Fruit fly (Drosophila melanogaster) whole organism, embryonic: Measurements from ENCODE around the gene hook.

Source experiments
- Ada2b ChIP-seq: fragments of 200-800 bp; sonication (Bioruptor generic); IDR thresholded peaks from 2 replicates; pipeline ENCODE4 v1.3.6; 2022; ENCODE audit warnings: missing biosample characterization, missing genetic modification characterization
- Adf1 ChIP-seq: fragments of 200-800 bp; sonication (Bioruptor generic); IDR thresholded peaks from 2 replicates; pipeline ENCODE4 v1.3.6; 2022; ENCODE audit warnings: missing biosample characterization, missing genetic modification characterization
- Asciz ChIP-seq: fragments of 200-800 bp; sonication (Bioruptor generic); optimal IDR thresholded peaks from 2 replicates; lab custom pipeline; 2017; ENCODE audit warnings: missing biosample characterization, mild to moderate bottlenecking, missing genetic modification characterization, missing genetic modification reagents
- BtbVII ChIP-seq: fragments of 200-800 bp; sonication (Bioruptor generic); optimal IDR thresholded peaks from 3 replicates; lab custom pipeline; 2017; ENCODE audit warnings: missing biosample characterization, mild to moderate bottlenecking, missing genetic modification characterization
- C15 ChIP-seq: fragments of 200-800 bp; sonication (Bioruptor generic); IDR thresholded peaks from 3 replicates; pipeline ENCODE4 v1.3.6; 2022; ENCODE audit warnings: missing biosample characterization, missing genetic modification characterization
- CG10321 ChIP-seq: fragments of 200-800 bp; sonication (Bioruptor generic); IDR thresholded peaks from 2 replicates; pipeline ENCODE4 v1.3.6; 2022; ENCODE audit warnings: missing biosample characterization, missing genetic modification characterization
- CG10431 ChIP-seq: fragments of 200-800 bp; sonication (Bioruptor generic); optimal IDR thresholded peaks from 3 replicates; lab custom pipeline; 2018; ENCODE audit warnings: missing biosample characterization, mild to moderate bottlenecking, missing genetic modification characterization
- CG12942 ChIP-seq: fragments of 200-800 bp; sonication (Bioruptor generic); optimal IDR thresholded peaks from 3 replicates; lab custom pipeline; 2016; ENCODE audit warnings: missing biosample characterization, missing genetic modification characterization
- CG13296 ChIP-seq: fragments of 200-800 bp; sonication (Bioruptor generic); optimal IDR thresholded peaks from 3 replicates; lab custom pipeline; 2018; ENCODE audit warnings: missing biosample characterization, mild to moderate bottlenecking, missing genetic modification characterization
- CG18599 ChIP-seq: fragments of 200-800 bp; sonication (Bioruptor generic); optimal IDR thresholded peaks from 3 replicates; lab custom pipeline; 2017; ENCODE audit warnings: missing biosample characterization, missing genetic modification characterization, mild to moderate bottlenecking, moderate library complexity, missing genetic modification reagents
- CG2120 ChIP-seq: fragments of 200-800 bp; sonication (Bioruptor generic); optimal IDR thresholded peaks from 3 replicates; lab custom pipeline; 2016; ENCODE audit warnings: missing biosample characterization, missing genetic modification characterization
- CG2199 ChIP-seq: fragments of 200-800 bp; sonication (Bioruptor generic); IDR thresholded peaks from 3 replicates; pipeline ENCODE4 v1.3.6; 2022; ENCODE audit warnings: missing biosample characterization, missing genetic modification characterization
- CG2678 ChIP-seq: fragments of 200-800 bp; sonication (Bioruptor generic); optimal IDR thresholded peaks from 3 replicates; lab custom pipeline; 2019; ENCODE audit warnings: missing biosample characterization, mild to moderate bottlenecking, missing genetic modification characterization, moderate library complexity
- CG2889 ChIP-seq: fragments of 200-800 bp; sonication (Bioruptor generic); IDR thresholded peaks from 3 replicates; pipeline ENCODE4 v1.3.6; 2022; ENCODE audit warnings: missing biosample characterization, missing genetic modification characterization
- CG30020 ChIP-seq: fragments of 200-800 bp; optimal IDR thresholded peaks from 2 replicates; lab custom pipeline; 2019; ENCODE audit warnings: missing biosample characterization, mild to moderate bottlenecking, missing genetic modification characterization, moderate library complexity
- CG31441 ChIP-seq: fragments of 200-800 bp; sonication (Bioruptor generic); IDR thresholded peaks from 2 replicates; pipeline ENCODE4 v1.3.6; 2022; ENCODE audit warnings: missing biosample characterization, missing genetic modification characterization
- CG34376 ChIP-seq: fragments of 200-800 bp; sonication (Bioruptor generic); optimal IDR thresholded peaks from 2 replicates; lab custom pipeline; 2018; ENCODE audit warnings: missing biosample characterization, mild to moderate bottlenecking, missing genetic modification characterization
- CG43689 ChIP-seq: fragments of 200-800 bp; sonication (Bioruptor generic); IDR thresholded peaks from 2 replicates; pipeline ENCODE4 v1.3.6; 2022; ENCODE audit warnings: missing biosample characterization, missing genetic modification characterization
- CG8388 ChIP-seq: fragments of 200-800 bp; sonication (Bioruptor generic); optimal IDR thresholded peaks from 2 replicates; lab custom pipeline; 2019; ENCODE audit warnings: missing biosample characterization, mild to moderate bottlenecking, missing genetic modification characterization, moderate library complexity
- CG8924 ChIP-seq: fragments of 200-800 bp; optimal IDR thresholded peaks from 3 replicates; lab custom pipeline; 2019; ENCODE audit warnings: missing biosample characterization, mild to moderate bottlenecking, missing genetic modification characterization, moderate library complexity
- CG9876 ChIP-seq: fragments of 200-800 bp; sonication (Bioruptor generic); optimal IDR thresholded peaks from 2 replicates; lab custom pipeline; 2016; ENCODE audit warnings: missing biosample characterization, missing genetic modification characterization
- Hmr ChIP-seq: fragments of 200-800 bp; sonication (Bioruptor generic); optimal IDR thresholded peaks from 3 replicates; lab custom pipeline; 2017; ENCODE audit warnings: mild to moderate bottlenecking, missing biosample characterization, missing genetic modification reagents, missing genetic modification characterization
- Mad ChIP-seq: fragments of 200-800 bp; sonication (Bioruptor generic); optimal IDR thresholded peaks from 2 replicates; lab custom pipeline; 2016; ENCODE audit warnings: missing biosample characterization, missing genetic modification characterization
- Max ChIP-seq: fragments of 200-800 bp; sonication (Bioruptor generic); optimal IDR thresholded peaks from 2 replicates; lab custom pipeline; 2016; ENCODE audit warnings: missing biosample characterization, mild to moderate bottlenecking, missing genetic modification characterization
- Mrtf ChIP-seq: fragments of 200-800 bp; sonication (Bioruptor generic); IDR thresholded peaks from 3 replicates; pipeline ENCODE4 v1.3.6; 2022; ENCODE audit warnings: missing biosample characterization, missing genetic modification characterization
- Opbp ChIP-seq: fragments of 200-800 bp; sonication (Bioruptor generic); IDR thresholded peaks from 3 replicates; pipeline ENCODE4 v1.3.6; 2022; ENCODE audit warnings: missing biosample characterization, missing genetic modification characterization; ENCODE audit not compliant: partially characterized antibody
- Optix ChIP-seq: fragments of 200-800 bp; sonication (Bioruptor generic); IDR thresholded peaks from 3 replicates; pipeline ENCODE4 v1.3.6; 2022; ENCODE audit warnings: missing biosample characterization, missing genetic modification characterization
- Pdp1 ChIP-seq, 2 experiments: fragments of 200-800 bp; sonication (Bioruptor generic); optimal IDR thresholded peaks; 3 replicates each; lab custom pipeline; 2016; ENCODE audit warnings: missing biosample characterization in 2 of 2, missing genetic modification characterization in 2 of 2, mild to moderate bottlenecking in 1 of 2, moderate library complexity in 1 of 2
- Rfx ChIP-seq: fragments of 200-800 bp; sonication (Bioruptor generic); IDR thresholded peaks from 2 replicates; pipeline ENCODE4 v1.3.6; 2022; ENCODE audit warnings: missing biosample characterization, missing genetic modification characterization
- Stat92E ChIP-seq, 3 experiments: fragments of >200 bp in 2 of 3; fragments of 200-800 bp in 1 of 3; sonication (Bioruptor generic) in 1 of 3; optimal IDR thresholded peaks; 2 replicates each; lab custom pipeline; 2017 to 2019; ENCODE audit warnings: missing biosample characterization in 3 of 3, missing genetic modification characterization in 3 of 3, mild to moderate bottlenecking in 1 of 3, moderate library complexity in 1 of 3
- ap ChIP-seq: fragments of 200-800 bp; sonication (Bioruptor generic); IDR thresholded peaks from 2 replicates; pipeline ENCODE4 v1.3.6; 2022; ENCODE audit warnings: missing biosample characterization, missing genetic modification characterization
- croc ChIP-seq: fragments of 200-800 bp; sonication (Bioruptor generic); conservative IDR thresholded peaks from 3 replicates; pipeline ENCODE4 v1.3.6; 2022; ENCODE audit warnings: missing biosample characterization, missing genetic modification characterization
- crol ChIP-seq: fragments of 200-800 bp; sonication (Bioruptor generic); IDR thresholded peaks from 2 replicates; pipeline ENCODE4 v1.3.6; 2022; ENCODE audit warnings: missing biosample characterization, missing genetic modification characterization
- fd96Cb ChIP-seq: fragments of 200-800 bp; sonication (Bioruptor generic); optimal IDR thresholded peaks from 2 replicates; lab custom pipeline; 2018; ENCODE audit warnings: missing biosample characterization, mild to moderate bottlenecking, missing genetic modification characterization, moderate library complexity
- grau ChIP-seq: fragments of 200-800 bp; optimal IDR thresholded peaks from 3 replicates; lab custom pipeline; 2019; ENCODE audit warnings: missing biosample characterization, mild to moderate bottlenecking, missing genetic modification characterization, moderate library complexity
- grn ChIP-seq: fragments of 200-800 bp; sonication (Bioruptor generic); optimal IDR thresholded peaks from 3 replicates; lab custom pipeline; 2017; ENCODE audit warnings: missing biosample characterization, missing genetic modification characterization
- ken ChIP-seq: fragments of 200-800 bp; sonication (Bioruptor generic); IDR thresholded peaks from 3 replicates; pipeline ENCODE4 v1.3.6; 2022; ENCODE audit warnings: missing biosample characterization, missing genetic modification characterization
- kni ChIP-seq: fragments of 200-800 bp; sonication (Bioruptor generic); optimal IDR thresholded peaks from 3 replicates; lab custom pipeline; 2017; ENCODE audit warnings: mild to moderate bottlenecking, missing biosample characterization, missing genetic modification reagents, missing genetic modification characterization
- prd ChIP-seq, 3 experiments: fragments of >200 bp in 2 of 3; fragments of 200-800 bp in 1 of 3; sonication (Bioruptor generic) in 1 of 3; optimal IDR thresholded peaks in 2 of 3; IDR thresholded peaks in 1 of 3; 2 replicates in 2 of 3; 3 replicates in 1 of 3; pipeline versions ENCODE4 v1.3.6 to Lab custom; 2017 to 2022; ENCODE audit warnings: missing biosample characterization in 1 of 3, missing genetic modification characterization in 1 of 3
- pum ChIP-seq: fragments of 200-800 bp; sonication (Bioruptor generic); optimal IDR thresholded peaks from 2 replicates; lab custom pipeline; 2016; ENCODE audit warnings: missing biosample characterization, missing genetic modification characterization
- rib ChIP-seq: fragments of 200-800 bp; sonication (Bioruptor generic); IDR thresholded peaks from 2 replicates; pipeline ENCODE4 v1.3.6; 2022; ENCODE audit warnings: missing biosample characterization, missing genetic modification characterization
- row ChIP-seq: fragments of 200-800 bp; sonication (Bioruptor generic); IDR thresholded peaks from 3 replicates; pipeline ENCODE4 v1.3.6; 2022; ENCODE audit warnings: missing biosample characterization, missing genetic modification characterization
- schlank ChIP-seq: fragments of 200-800 bp; sonication (Bioruptor generic); optimal IDR thresholded peaks from 2 replicates; lab custom pipeline; 2018; ENCODE audit warnings: missing biosample characterization, mild to moderate bottlenecking, missing genetic modification characterization
- so ChIP-seq: fragments of 200-800 bp; sonication (Bioruptor generic); IDR thresholded peaks from 3 replicates; pipeline ENCODE4 v1.3.6; 2022; ENCODE audit warnings: missing biosample characterization, missing genetic modification characterization
- unc-4 ChIP-seq: fragments of 200-800 bp; sonication (Bioruptor generic); IDR thresholded peaks from 2 replicates; pipeline ENCODE4 v1.3.6; 2022; ENCODE audit warnings: missing biosample characterization, missing genetic modification characterization; ENCODE audit not compliant: partially characterized antibody
- zen2 ChIP-seq: fragments of 200-800 bp; sonication (Bioruptor generic); IDR thresholded peaks from 3 replicates; pipeline ENCODE4 v1.3.6; 2022; ENCODE audit warnings: missing biosample characterization, missing genetic modification characterization; ENCODE audit not compliant: partially characterized antibody

The hook gene

DNA sequence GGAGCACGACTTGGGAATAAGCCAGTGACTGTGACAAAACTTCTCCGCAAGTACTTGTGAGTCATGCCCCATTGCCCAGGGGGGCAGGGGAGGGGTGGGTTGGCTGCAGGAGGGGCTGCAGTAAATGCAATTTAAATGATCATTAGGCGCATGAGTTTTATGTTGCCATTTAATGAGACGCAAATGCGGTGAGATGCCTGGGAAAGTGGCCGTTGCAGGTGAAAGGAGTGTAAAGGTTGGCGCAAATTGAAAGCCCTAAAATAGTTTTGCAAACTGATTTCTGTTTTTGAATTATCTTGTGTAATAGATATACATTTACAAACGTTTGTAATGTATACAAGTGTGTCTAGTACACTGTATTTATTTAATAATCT lies 47.2 kb downstream of the hook start:
- TF ChIP-seq rib (GFP tag; lab: Robert Waterston, UW), result no peak
- no peak for TF ChIP-seq CG8388 (GFP tag; lab: Kevin White, UChicago)
- no peak for TF ChIP-seq prd (optimal IDR thresholded peaks at IDR 0.05; lab: Kevin White, UChicago)
- TF ChIP-seq prd (GFP tag; IDR thresholded peaks at IDR 0.05; lab: Robert Waterston, UW), result no peak
- peak; percentile 30; the same call in 1 of the 2 replicates for TF ChIP-seq crol (GFP tag; lab: Robert Waterston, UW)
- 0 out of 3 replicates have a peak, but pooled peaks have one; percentile 7 for TF ChIP-seq Opbp (GFP tag; lab: Robert Waterston, UW)

DNA sequence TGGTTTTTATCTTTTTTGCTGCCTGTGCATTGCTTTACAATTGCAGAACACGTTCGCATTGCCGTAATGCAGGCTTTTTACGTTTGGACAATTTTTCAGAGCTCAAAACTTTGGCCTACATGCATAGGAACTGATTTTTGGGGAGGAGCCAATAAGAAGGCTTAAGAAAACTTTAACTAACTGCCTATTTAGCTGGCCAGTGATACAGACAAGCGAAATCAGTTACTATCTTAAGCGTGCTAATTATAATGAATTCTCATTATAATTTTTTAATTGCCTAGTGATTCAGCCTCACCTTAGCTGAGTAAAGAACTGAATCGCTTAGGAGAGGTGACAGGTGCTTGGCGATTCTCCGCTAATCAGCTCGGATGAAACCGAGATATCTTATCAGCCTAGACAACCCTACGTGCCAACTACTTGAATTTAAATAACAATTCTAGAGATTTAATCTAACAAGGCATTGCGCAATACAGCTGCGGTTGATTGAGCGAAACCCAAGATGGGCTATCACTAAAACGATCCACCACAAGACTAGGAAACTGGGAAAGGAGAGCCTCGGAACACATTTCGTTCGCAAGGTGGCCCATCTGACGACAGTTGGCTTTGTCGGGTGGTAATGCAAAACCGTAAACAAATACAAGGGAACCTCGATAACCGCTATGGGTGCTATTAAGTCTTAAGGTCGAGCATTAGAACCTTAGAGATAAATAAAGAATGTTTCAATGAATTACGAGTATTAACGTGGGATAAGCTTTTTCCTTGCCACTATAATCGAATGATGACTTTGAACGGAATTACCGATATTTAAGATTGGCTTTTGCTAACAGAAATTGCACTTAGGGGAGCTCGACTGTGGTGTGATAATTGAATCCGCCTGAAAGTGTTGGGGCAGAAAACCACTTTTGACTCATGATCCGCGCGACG lies 47.8 kb downstream of the hook start:
- peak; percentile 49; the same call in 1 of the 3 replicates for TF ChIP-seq CG2199 (GFP tag; lab: Robert Waterston, UW)
- TF ChIP-seq CG2120 (GFP tag; lab: Kevin White, UChicago), result peak; percentile 36
- TF ChIP-seq CG2889 (GFP tag; lab: Robert Waterston, UW), result no peak
- TF ChIP-seq CG9876 (GFP tag; lab: Kevin White, UChicago), result no peak
- no peak for TF ChIP-seq schlank (tag; lab: Kevin White, UChicago)
- TF ChIP-seq CG13296 (GFP tag; lab: Kevin White, UChicago), result no peak
- TF ChIP-seq fd96Cb (tag; lab: Kevin White, UChicago), result no peak
- 0 out of 3 replicates have a peak, but pooled peaks have one; percentile 24 for TF ChIP-seq ken (GFP tag; lab: Robert Waterston, UW)
- no peak for TF ChIP-seq pum (GFP tag; lab: Kevin White, UChicago)
- no peak for TF ChIP-seq Mad (GFP tag; lab: Kevin White, UChicago)
- no peak for TF ChIP-seq Ada2b (GFP tag; lab: Robert Waterston, UW)
- no peak for TF ChIP-seq so (GFP tag; lab: Robert Waterston, UW)
- no peak for TF ChIP-seq CG12942 (GFP tag; lab: Kevin White, UChicago)
- TF ChIP-seq Hmr (GFP tag; lab: Kevin White, UChicago), result peak; percentile 38
- no peak for TF ChIP-seq Opbp (GFP tag; lab: Robert Waterston, UW)
- TF ChIP-seq crol (GFP tag; lab: Robert Waterston, UW), result no peak
- no peak for TF ChIP-seq Max (GFP tag; lab: Kevin White, UChicago)
- no peak for TF ChIP-seq croc
- TF ChIP-seq grn (GFP tag; lab: Kevin White, UChicago), result peak; percentile 87
- 0 out of 3 replicates have a peak, but pooled peaks have one; percentile 15 for TF ChIP-seq Mrtf (GFP tag; lab: Robert Waterston, UW)
- TF ChIP-seq CG31441 (GFP tag; lab: Robert Waterston, UW), result no peak
- TF ChIP-seq row (GFP tag; lab: Robert Waterston, UW), result 0 out of 3 replicates have a peak, but pooled peaks have one; percentile 14
- TF ChIP-seq Rfx (GFP tag; lab: Robert Waterston, UW), result no peak
- TF ChIP-seq Adf1, result no peak
- no peak for TF ChIP-seq CG43689 (GFP tag; lab: Robert Waterston, UW)
- TF ChIP-seq unc-4 (GFP tag; lab: Robert Waterston, UW), result no peak
- TF ChIP-seq Optix (GFP tag; lab: Robert Waterston, UW), result no peak
- TF ChIP-seq grau (tag; lab: Kevin White, UChicago), result peak; percentile 71
- TF ChIP-seq Asciz (GFP tag; lab: Kevin White, UChicago), result no peak
- TF ChIP-seq Pdp1 (GFP tag; optimal IDR thresholded peaks at IDR 0.05; lab: Kevin White, UChicago), result peak in 1 of 2 experiments; percentile 97
- TF ChIP-seq CG30020 (tag; lab: Kevin White, UChicago), result no peak
- TF ChIP-seq Stat92E (GFP tag; optimal IDR thresholded peaks at IDR 0.05; lab: Kevin White, UChicago), result no peak
- TF ChIP-seq CG10431, result no peak
- no peak for TF ChIP-seq kni (GFP tag; lab: Kevin White, UChicago)
- no peak for TF ChIP-seq C15 (GFP tag; lab: Robert Waterston, UW)
- TF ChIP-seq CG34376 (GFP tag; lab: Kevin White, UChicago), result peak; percentile 39
- peak; percentile 16 for TF ChIP-seq CG2678 (tag; lab: Kevin White, UChicago)
- TF ChIP-seq zen2, result no peak
- no peak for TF ChIP-seq CG8924 (tag; lab: Kevin White, UChicago)
- TF ChIP-seq ap (GFP tag; lab: Robert Waterston, UW), result no peak
- TF ChIP-seq BtbVII (GFP tag; lab: Kevin White, UChicago), result no peak
- TF ChIP-seq CG10321, result no peak
- TF ChIP-seq CG18599, result peak; percentile 28
